Worm (Caenorhabditis elegans) whole organism, young adult: ENCODE measurements around the gene ugt-60.

Source experiments
- C06A6.2 ChIP-seq: fragments of 200-800 bp; sonication (Bioruptor generic); conservative IDR thresholded peaks from 2 replicates; pipeline ENCODE4 v1.3.6; 2022; ENCODE audit warnings: missing genetic modification characterization, missing compliant biosample characterization
- F23B12.7 ChIP-seq: sonication (generic microtip); optimal IDR thresholded peaks from 2 replicates; lab custom pipeline; 2017; ENCODE audit warnings: missing genetic modification characterization, mild to moderate bottlenecking, missing compliant biosample characterization, antibody characterized with exemption, moderate library complexity; ENCODE audit not compliant: insufficient read depth
- F37B4.10 ChIP-seq: fragments of 200-800 bp; sonication (Bioruptor generic); IDR thresholded peaks from 2 replicates; pipeline ENCODE4 v1.3.6; 2022; ENCODE audit warnings: missing genetic modification characterization, missing compliant biosample characterization
- F39B2.1 ChIP-seq: fragments of 200-800 bp; sonication (Bioruptor generic); IDR thresholded peaks from 2 replicates; pipeline ENCODE4 v1.3.6; 2022; ENCODE audit warnings: missing genetic modification reagents, missing genetic modification characterization, missing compliant biosample characterization
- F55B11.4 ChIP-seq: sonication (generic microtip); optimal IDR thresholded peaks from 2 replicates; lab custom pipeline; 2016; ENCODE audit warnings: missing compliant biosample characterization, missing genetic modification characterization, borderline replicate concordance; ENCODE audit not compliant: insufficient read depth
- Y53F4B.3 ChIP-seq: fragments of 200-800 bp; sonication (Bioruptor generic); IDR thresholded peaks from 2 replicates; pipeline ENCODE4 v1.3.6; 2022; ENCODE audit warnings: missing genetic modification reagents, missing genetic modification characterization, missing compliant biosample characterization
- Y53G8AR.9 ChIP-seq: fragments of 200-800 bp; sonication (Bioruptor generic); conservative IDR thresholded peaks from 2 replicates; pipeline ENCODE4 v1.3.6; 2022; ENCODE audit warnings: missing genetic modification reagents, missing genetic modification characterization, missing compliant biosample characterization
- Y95B8A.8 ChIP-seq: fragments of 200-800 bp; sonication (Bioruptor generic); IDR thresholded peaks from 2 replicates; pipeline ENCODE4 v1.3.6; 2022; ENCODE audit warnings: missing genetic modification reagents, missing genetic modification characterization, missing compliant biosample characterization
- ama-1 ChIP-seq, 3 experiments: fragments of 150-350 bp in 1 of 3; sonication (generic microtip) in 2 of 3; optimal IDR thresholded peaks; 2 replicates each; lab custom pipeline; 2014 to 2018; ENCODE audit warnings: missing biosample characterization in 2 of 3, missing genetic modification characterization in 2 of 3, missing genetic modification reagents in 2 of 3
- aptf-2 ChIP-seq: fragments of 200-800 bp; sonication (Bioruptor generic); conservative IDR thresholded peaks from 2 replicates; pipeline ENCODE4 v1.3.6; 2022; ENCODE audit warnings: missing genetic modification reagents, missing genetic modification characterization, missing compliant biosample characterization
- attf-3 ChIP-seq: fragments of 200-800 bp; sonication (Bioruptor generic); conservative IDR thresholded peaks from 2 replicates; pipeline ENCODE4 v1.3.6; 2022; ENCODE audit warnings: missing genetic modification reagents, missing genetic modification characterization, missing compliant biosample characterization
- bed-2 ChIP-seq: fragments of 200-800 bp; sonication (Bioruptor generic); IDR thresholded peaks from 2 replicates; pipeline ENCODE4 v1.3.6; 2022; ENCODE audit warnings: missing genetic modification reagents, missing genetic modification characterization, missing compliant biosample characterization
- ceh-27 ChIP-seq: fragments of 200-800 bp; sonication (Bioruptor generic); optimal IDR thresholded peaks from 2 replicates; lab custom pipeline; 2018; ENCODE audit warnings: mild to moderate bottlenecking, missing genetic modification characterization, moderate library complexity, missing compliant biosample characterization
- ceh-40 ChIP-seq: fragments of 200-800 bp; sonication (Bioruptor generic); IDR thresholded peaks from 2 replicates; pipeline ENCODE4 v1.3.6; 2022; ENCODE audit warnings: missing genetic modification characterization, missing compliant biosample characterization
- ceh-58 ChIP-seq: fragments of 200-800 bp; sonication (Bioruptor generic); IDR thresholded peaks from 2 replicates; pipeline ENCODE4 v1.3.6; 2022; ENCODE audit warnings: missing genetic modification characterization, missing compliant biosample characterization
- ceh-79 ChIP-seq: sonication (generic microtip); optimal IDR thresholded peaks from 2 replicates; lab custom pipeline; 2017; ENCODE audit warnings: mild to moderate bottlenecking, missing genetic modification characterization, missing compliant biosample characterization
- dox-1 ChIP-seq: fragments of 200-800 bp; sonication (Bioruptor generic); IDR thresholded peaks from 2 replicates; pipeline ENCODE4 v1.3.6; 2022; ENCODE audit warnings: missing genetic modification reagents, missing genetic modification characterization, missing compliant biosample characterization
- dpl-1 ChIP-seq: fragments of 150-350 bp; optimal IDR thresholded peaks from 2 replicates; lab custom pipeline; 2014; ENCODE audit warnings: missing biosample characterization, missing genetic modification reagents, missing genetic modification characterization
- efl-1 ChIP-seq: fragments of 150-350 bp; optimal IDR thresholded peaks from 2 replicates; lab custom pipeline; 2014; ENCODE audit warnings: missing biosample characterization, missing genetic modification reagents, missing genetic modification characterization
- egl-44 ChIP-seq: fragments of 200-800 bp; sonication (Bioruptor generic); IDR thresholded peaks from 2 replicates; pipeline ENCODE4 v1.3.6; 2022; ENCODE audit warnings: missing genetic modification reagents, missing genetic modification characterization, missing compliant biosample characterization
- ekl-4 ChIP-seq: fragments of 200-800 bp; sonication (Bioruptor generic); IDR thresholded peaks from 2 replicates; pipeline ENCODE4 v1.3.6; 2022; ENCODE audit warnings: missing genetic modification reagents, missing genetic modification characterization, missing compliant biosample characterization
- fkh-3 ChIP-seq: sonication (generic microtip); optimal IDR thresholded peaks from 2 replicates; lab custom pipeline; 2016; ENCODE audit warnings: mild to moderate bottlenecking, missing genetic modification characterization, missing compliant biosample characterization
- gei-17 ChIP-seq: fragments of 200-800 bp; sonication (Bioruptor generic); optimal IDR thresholded peaks from 2 replicates; lab custom pipeline; 2018; ENCODE audit warnings: mild to moderate bottlenecking, missing genetic modification characterization, missing compliant biosample characterization
- hsf-1 ChIP-seq: fragments of 200-800 bp; sonication (Bioruptor generic); IDR thresholded peaks from 2 replicates; pipeline ENCODE4 v1.3.6; 2022; ENCODE audit warnings: missing genetic modification reagents, missing genetic modification characterization, missing compliant biosample characterization
- let-607 ChIP-seq, 2 experiments: fragments of 200-800 bp in 1 of 2; sonication (Bioruptor generic) in 1 of 2; sonication (generic microtip) in 1 of 2; optimal IDR thresholded peaks; 2 replicates each; lab custom pipeline; 2016 to 2018; ENCODE audit warnings: mild to moderate bottlenecking in 2 of 2, missing compliant biosample characterization in 2 of 2, missing genetic modification characterization in 2 of 2, moderate library complexity in 2 of 2, missing genotype in 1 of 2
- lin-35 ChIP-seq, 3 experiments: fragments of 150-350 bp in 2 of 3; sonication (generic microtip) in 1 of 3; optimal IDR thresholded peaks; 2 replicates each; lab custom pipeline; 2014 to 2018; ENCODE audit warnings: missing biosample characterization in 3 of 3, missing genetic modification characterization in 3 of 3, missing genetic modification reagents in 3 of 3
- lin-54 ChIP-seq: fragments of 200-800 bp; sonication (Bioruptor generic); optimal IDR thresholded peaks from 2 replicates; lab custom pipeline; 2018; ENCODE audit warnings: mild to moderate bottlenecking, missing genetic modification characterization, missing compliant biosample characterization
- lir-1 ChIP-seq: fragments of 200-800 bp; sonication (Bioruptor generic); conservative IDR thresholded peaks from 2 replicates; pipeline ENCODE4 v1.3.6; 2022; ENCODE audit warnings: missing genetic modification reagents, missing genetic modification characterization, missing compliant biosample characterization
- lsy-27 ChIP-seq: sonication (generic microtip); optimal IDR thresholded peaks from 2 replicates; lab custom pipeline; 2017; ENCODE audit warnings: missing genetic modification characterization, mild to moderate bottlenecking, missing compliant biosample characterization, antibody characterized with exemption, missing genotype, borderline replicate concordance; ENCODE audit not compliant: insufficient read depth
- madf-6 ChIP-seq: fragments of 200-800 bp; sonication (Bioruptor generic); IDR thresholded peaks from 2 replicates; pipeline ENCODE4 v1.3.6; 2022; ENCODE audit warnings: missing genetic modification reagents, missing genetic modification characterization, missing compliant biosample characterization
- nfya-1 ChIP-seq: sonication (generic microtip); optimal IDR thresholded peaks from 2 replicates; lab custom pipeline; 2017; ENCODE audit warnings: antibody characterized with exemption, missing compliant biosample characterization, missing genetic modification characterization, borderline replicate concordance; ENCODE audit not compliant: insufficient read depth
- nfyb-1 ChIP-seq: fragments of 200-800 bp; sonication (Bioruptor generic); IDR thresholded peaks from 2 replicates; pipeline ENCODE4 v1.3.6; 2022; ENCODE audit warnings: missing genetic modification reagents, missing genetic modification characterization, missing compliant biosample characterization
- nhr-179 ChIP-seq: sonication (generic microtip); optimal IDR thresholded peaks from 2 replicates; lab custom pipeline; 2016; ENCODE audit warnings: mild to moderate bottlenecking, missing genetic modification characterization, missing compliant biosample characterization
- nhr-27 ChIP-seq: fragments of 200-800 bp; sonication (Bioruptor generic); optimal IDR thresholded peaks from 2 replicates; lab custom pipeline; 2018; ENCODE audit warnings: mild to moderate bottlenecking, missing genetic modification characterization, moderate library complexity, missing compliant biosample characterization
- nhr-80 ChIP-seq: sonication (generic microtip); optimal IDR thresholded peaks from 2 replicates; lab custom pipeline; 2016; ENCODE audit warnings: missing genetic modification characterization, missing compliant biosample characterization
- pbrm-1 ChIP-seq: fragments of 200-800 bp; sonication (Bioruptor generic); IDR thresholded peaks from 2 replicates; pipeline ENCODE4 v1.3.6; 2022; ENCODE audit warnings: missing genetic modification reagents, missing genetic modification characterization, missing compliant biosample characterization
- pha-4 ChIP-seq: fragments of 150-350 bp; sonication (generic microtip); optimal IDR thresholded peaks from 2 replicates; lab custom pipeline; 2014; ENCODE audit warnings: missing biosample characterization, missing genetic modification reagents, missing genetic modification characterization
- repo-1 ChIP-seq: sonication (generic microtip); optimal IDR thresholded peaks from 2 replicates; lab custom pipeline; 2017; ENCODE audit warnings: mild to moderate bottlenecking, missing genetic modification characterization, missing compliant biosample characterization
- sea-2 ChIP-seq: fragments of 200-800 bp; sonication (Bioruptor generic); IDR thresholded peaks from 2 replicates; pipeline ENCODE4 v1.3.6; 2022; ENCODE audit warnings: missing genetic modification characterization, missing compliant biosample characterization
- tbx-9 ChIP-seq: sonication (generic microtip); optimal IDR thresholded peaks from 2 replicates; lab custom pipeline; 2016; ENCODE audit warnings: borderline replicate concordance, missing genetic modification characterization, inconsistent platforms, missing compliant biosample characterization
- unc-62 ChIP-seq: fragments of 150-350 bp; optimal IDR thresholded peaks from 2 replicates; lab custom pipeline; 2014; ENCODE audit warnings: missing biosample characterization, missing genetic modification reagents, missing genetic modification characterization
- xnd-1 ChIP-seq: sonication (generic microtip); optimal IDR thresholded peaks from 2 replicates; lab custom pipeline; 2016; ENCODE audit warnings: missing genotype, missing genetic modification reagents, missing genetic modification characterization, missing compliant biosample characterization
- zfh-2 ChIP-seq: fragments of 200-800 bp; sonication (Bioruptor generic); conservative IDR thresholded peaks from 2 replicates; pipeline ENCODE4 v1.3.6; 2022; ENCODE audit warnings: missing genetic modification reagents, missing genetic modification characterization, missing compliant biosample characterization
- zim-3 ChIP-seq: sonication (generic microtip); optimal IDR thresholded peaks from 2 replicates; lab custom pipeline; 2017; ENCODE audit warnings: mild to moderate bottlenecking, missing genetic modification characterization, moderate library complexity, missing compliant biosample characterization
- ztf-18 ChIP-seq: sonication (generic microtip); optimal IDR thresholded peaks from 2 replicates; lab custom pipeline; 2016; ENCODE audit warnings: missing genotype, mild to moderate bottlenecking, missing genetic modification characterization, missing compliant biosample characterization
- ztf-25 ChIP-seq: fragments of 200-800 bp; sonication (Bioruptor generic); IDR thresholded peaks from 2 replicates; pipeline ENCODE4 v1.3.6; 2022; ENCODE audit warnings: missing genetic modification reagents, missing genetic modification characterization, missing compliant biosample characterization
- ztf-26 ChIP-seq: sonication (generic microtip); optimal IDR thresholded peaks from 2 replicates; lab custom pipeline; 2017; ENCODE audit warnings: missing genetic modification characterization, missing compliant biosample characterization
- ztf-6 ChIP-seq: fragments of 200-800 bp; sonication (Bioruptor generic); IDR thresholded peaks from 2 replicates; pipeline ENCODE4 v1.3.6; 2022; ENCODE audit warnings: missing genetic modification reagents, missing genetic modification characterization, missing compliant biosample characterization

ugt-60 gene

DNA sequence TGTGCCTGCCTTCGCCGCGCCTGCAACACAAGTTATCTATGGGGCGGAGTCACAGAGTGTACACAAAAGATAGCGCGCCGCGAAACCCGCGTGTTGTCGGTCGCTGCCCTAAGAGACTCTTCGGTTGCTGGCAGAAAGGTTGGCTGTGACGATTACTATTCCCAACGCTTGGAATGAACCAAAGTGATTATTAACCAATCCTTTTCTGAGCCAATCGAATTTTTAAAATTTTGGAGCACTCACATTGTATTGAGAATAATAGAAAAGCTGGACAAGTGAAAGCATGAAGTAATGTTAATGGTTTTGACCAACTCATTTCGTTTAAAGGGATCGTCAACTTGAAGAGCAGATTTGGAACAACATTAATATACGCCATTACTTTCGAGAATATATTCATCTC, 38.4 kb upstream of the ugt-60 start (continued):
- no peak for TF ChIP-seq lin-35 (GFP tag; optimal IDR thresholded peaks at IDR 0.05; lab: Kevin White, UChicago)
- TF ChIP-seq sea-2: no peak
- peak; percentile 84 for TF ChIP-seq F23B12.7 (tag; lab: Kevin White, UChicago)
- no peak for TF ChIP-seq attf-3 (GFP tag; lab: Robert Waterston, UW)
- TF ChIP-seq let-607 (tag; optimal IDR thresholded peaks at IDR 0.05; lab: Kevin White, UChicago): no peak
- TF ChIP-seq unc-62 (GFP tag; lab: Kevin White, UChicago): no peak
- no peak for TF ChIP-seq ceh-40 (GFP tag; lab: Robert Waterston, UW)
- no peak for TF ChIP-seq dpl-1
- peak; percentile 62 for TF ChIP-seq xnd-1
- no peak for TF ChIP-seq nhr-80 (tag; lab: Kevin White, UChicago)
- TF ChIP-seq fkh-3 (tag; lab: Kevin White, UChicago): no peak
- no peak for TF ChIP-seq Y53F4B.3 (GFP tag; lab: Robert Waterston, UW)
- no peak for TF ChIP-seq lir-1
- peak; percentile 14 for TF ChIP-seq ztf-18
- TF ChIP-seq C06A6.2 (GFP tag; lab: Robert Waterston, UW): no peak
- TF ChIP-seq dox-1: no peak; the same call in 1 of the 2 replicates
- peak; percentile 27 for TF ChIP-seq ceh-79 (tag; lab: Kevin White, UChicago)
- TF ChIP-seq lsy-27 (tag; lab: Kevin White, UChicago): peak; percentile 17
- peak; percentile 76 for TF ChIP-seq repo-1 (tag; lab: Kevin White, UChicago)
- TF ChIP-seq gei-17: no peak
- no peak for TF ChIP-seq ztf-6 (GFP tag; lab: Robert Waterston, UW)
- TF ChIP-seq bed-2 (GFP tag; lab: Robert Waterston, UW): no peak
- TF ChIP-seq egl-44: no peak
- TF ChIP-seq pbrm-1 (GFP tag; lab: Robert Waterston, UW): peak; percentile 95
- TF ChIP-seq ztf-26: peak; percentile 46
- peak; percentile 95 for TF ChIP-seq ama-1 (optimal IDR thresholded peaks at IDR 0.05; lab: Kevin White, UChicago)
- TF ChIP-seq ama-1 (GFP tag; optimal IDR thresholded peaks at IDR 0.05; lab: Kevin White, UChicago): no peak
- TF ChIP-seq F39B2.1 (GFP tag; lab: Robert Waterston, UW): 0 out of 2 replicates have a peak, but pooled peaks have one; percentile 55
- TF ChIP-seq nhr-179 (tag; lab: Kevin White, UChicago): no peak
- peak; percentile 92 for TF ChIP-seq madf-6 (GFP tag; lab: Robert Waterston, UW)
- TF ChIP-seq efl-1 (GFP tag; lab: Kevin White, UChicago): peak; percentile 9
- no peak for TF ChIP-seq aptf-2 (GFP tag; lab: Robert Waterston, UW)
- no peak for TF ChIP-seq pha-4 (tag; lab: Kevin White, UChicago)
- no peak for TF ChIP-seq ceh-27 (GFP tag; lab: Kevin White, UChicago)
- TF ChIP-seq zfh-2: no peak
- no peak for TF ChIP-seq Y53G8AR.9 (GFP tag; lab: Robert Waterston, UW)
- TF ChIP-seq nhr-27 (tag; lab: Kevin White, UChicago): peak; percentile 18
- no peak; the same call in 1 of the 2 replicates for TF ChIP-seq nfyb-1 (GFP tag; lab: Robert Waterston, UW)
- 0 out of 2 replicates have a peak, but pooled peaks have one; percentile 26 for TF ChIP-seq hsf-1 (GFP tag; lab: Robert Waterston, UW)
- peak; percentile 62; the same call in 1 of the 2 replicates for TF ChIP-seq Y95B8A.8 (GFP tag; lab: Robert Waterston, UW)
- no peak for TF ChIP-seq tbx-9 (tag; lab: Kevin White, UChicago)
- peak; percentile 65 for TF ChIP-seq lin-54
- TF ChIP-seq F55B11.4 (tag; lab: Kevin White, UChicago): no peak
- TF ChIP-seq nfya-1: no peak
- TF ChIP-seq ztf-25: no peak
- no peak for TF ChIP-seq ceh-58 (GFP tag; lab: Robert Waterston, UW)
- no peak; the same call in none of the 2 replicates for TF ChIP-seq ekl-4 (GFP tag; lab: Robert Waterston, UW)
- peak; percentile 40 for TF ChIP-seq zim-3 (tag; lab: Kevin White, UChicago)
- TF ChIP-seq F37B4.10 (GFP tag; lab: Robert Waterston, UW): no peak
